Worm (Caenorhabditis elegans) whole organism, L2 larva: ENCODE data around the gene srsx-30.

Experiments used
- ceh-16 ChIP-seq: fragments of 150-350 bp; optimal IDR thresholded peaks from 2 replicates; lab custom pipeline; 2014; ENCODE audit warnings: missing biosample characterization, missing genetic modification characterization
- lin-39 ChIP-seq: fragments of 150-350 bp; optimal IDR thresholded peaks from 2 replicates; lab custom pipeline; 2014; ENCODE audit warnings: missing biosample characterization, missing genetic modification reagents, missing genetic modification characterization
- mab-5 ChIP-seq: fragments of 150-350 bp; optimal IDR thresholded peaks from 2 replicates; lab custom pipeline; 2014; ENCODE audit warnings: missing biosample characterization, missing genetic modification characterization
- nhr-21 ChIP-seq: fragments of 150-350 bp; optimal IDR thresholded peaks from 2 replicates; lab custom pipeline; 2014; ENCODE audit warnings: missing biosample characterization, missing genetic modification characterization
- snpc-4 ChIP-seq: fragments of 150-350 bp; optimal IDR thresholded peaks from 2 replicates; lab custom pipeline; 2014; ENCODE audit warnings: missing biosample characterization, missing genetic modification characterization

DNA sequence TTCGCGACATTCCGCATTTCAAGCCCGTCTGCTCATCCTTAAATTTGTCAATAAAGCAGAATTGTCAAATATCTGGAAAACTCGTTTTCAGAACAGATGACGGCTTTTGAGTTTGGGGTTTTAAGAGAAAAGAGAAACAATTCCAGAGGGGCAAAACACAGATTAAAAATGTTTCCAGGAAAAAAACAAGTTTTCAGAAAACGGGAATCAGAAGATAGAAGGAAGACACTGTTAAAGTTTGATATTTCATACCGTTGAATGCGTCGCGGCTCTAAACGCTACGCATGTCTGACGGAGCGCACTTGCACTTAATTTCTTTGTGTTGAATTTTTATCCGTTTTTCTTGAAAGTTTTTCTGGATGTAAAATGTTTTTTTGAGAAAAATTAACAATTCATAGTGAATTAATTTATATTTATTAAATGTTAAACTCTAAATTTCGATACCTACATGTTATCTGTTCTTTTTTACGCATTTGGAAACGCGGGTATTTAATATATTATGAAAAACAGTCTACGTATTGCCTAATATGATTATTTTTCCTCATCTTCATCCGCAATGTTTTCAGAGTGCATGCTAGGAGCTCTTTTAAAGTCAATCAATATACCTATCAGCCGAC is 24.4 kb upstream of the srsx-30 start, which contains the start of the genes C08B6.18, wdr-20 and C08B6.8:
- TF ChIP-seq nhr-21 (no peak), ceh-16 (tag; lab: Kevin White, UChicago) (no peak), mab-5 (no peak), lin-39 (no peak), snpc-4 (tag; lab: Kevin White, UChicago) (peak; percentile 65)
